Fruit fly (Drosophila melanogaster) whole organism, embryonic: ENCODE data around the gene CG43321.
A peak's percentile ranks its signal among the peaks of the same experiment; 100 is the strongest.

Experiments
- ATbp ChIP-seq: fragments of 200-800 bp; sonication (Bioruptor generic); optimal IDR thresholded peaks from 2 replicates; lab custom pipeline; 2017; ENCODE audit warnings: missing biosample characterization, mild to moderate bottlenecking, missing genetic modification characterization, missing genetic modification reagents
- Asciz ChIP-seq: fragments of 200-800 bp; sonication (Bioruptor generic); optimal IDR thresholded peaks from 2 replicates; lab custom pipeline; 2017; ENCODE audit warnings: missing biosample characterization, mild to moderate bottlenecking, missing genetic modification characterization, missing genetic modification reagents
- BEAF-32 ChIP-seq: fragments of 200-800 bp; sonication (Bioruptor generic); optimal IDR thresholded peaks from 3 replicates; lab custom pipeline; 2017; ENCODE audit warnings: missing biosample characterization, missing genetic modification characterization, mild to moderate bottlenecking, moderate library complexity, missing genetic modification reagents
- CG10209 ChIP-seq: fragments of 200-800 bp; sonication (Bioruptor generic); optimal IDR thresholded peaks from 3 replicates; lab custom pipeline; 2017; ENCODE audit warnings: missing biosample characterization, mild to moderate bottlenecking, missing genetic modification characterization, missing genetic modification reagents
- CG10565 ChIP-seq: fragments of 200-800 bp; sonication (Bioruptor generic); optimal IDR thresholded peaks from 3 replicates; lab custom pipeline; 2016; ENCODE audit warnings: missing biosample characterization, mild to moderate bottlenecking, missing genetic modification characterization
- CG12236 ChIP-seq: fragments of 200-800 bp; sonication (Bioruptor generic); optimal IDR thresholded peaks from 2 replicates; lab custom pipeline; 2016; ENCODE audit warnings: missing biosample characterization, missing genetic modification characterization
- CG12299 ChIP-seq: fragments of 200-800 bp; sonication (Bioruptor generic); optimal IDR thresholded peaks from 2 replicates; lab custom pipeline; 2018; ENCODE audit warnings: missing biosample characterization, mild to moderate bottlenecking, missing genetic modification characterization
- CG12659 ChIP-seq: fragments of 200-800 bp; sonication (Bioruptor generic); optimal IDR thresholded peaks from 3 replicates; lab custom pipeline; 2017; ENCODE audit warnings: mild to moderate bottlenecking, missing biosample characterization, missing genetic modification reagents, missing genetic modification characterization
- CG14014 ChIP-seq: fragments of 200-800 bp; sonication (Bioruptor generic); IDR thresholded peaks from 2 replicates; pipeline ENCODE4 v1.3.6; 2022; ENCODE audit warnings: missing biosample characterization, missing genetic modification characterization
- CG18476 ChIP-seq: fragments of 200-800 bp; sonication (Bioruptor generic); optimal IDR thresholded peaks from 2 replicates; lab custom pipeline; 2016; ENCODE audit warnings: missing biosample characterization, mild to moderate bottlenecking, missing genetic modification characterization
- CG2120 ChIP-seq: fragments of 200-800 bp; sonication (Bioruptor generic); optimal IDR thresholded peaks from 3 replicates; lab custom pipeline; 2016; ENCODE audit warnings: missing biosample characterization, missing genetic modification characterization
- CG30020 ChIP-seq: fragments of 200-800 bp; optimal IDR thresholded peaks from 2 replicates; lab custom pipeline; 2019; ENCODE audit warnings: missing biosample characterization, mild to moderate bottlenecking, missing genetic modification characterization, moderate library complexity
- CG30403 ChIP-seq: fragments of 200-800 bp; sonication (Bioruptor generic); optimal IDR thresholded peaks from 3 replicates; lab custom pipeline; 2016; ENCODE audit warnings: missing biosample characterization, missing genetic modification characterization
- CG31224 ChIP-seq: fragments of 200-800 bp; sonication (Bioruptor generic); IDR thresholded peaks from 2 replicates; pipeline ENCODE4 v1.3.6; 2022; ENCODE audit warnings: missing biosample characterization, missing genetic modification characterization
- CG32767 ChIP-seq: fragments of 200-800 bp; sonication (Bioruptor generic); IDR thresholded peaks from 2 replicates; pipeline ENCODE4 v1.3.6; 2022; ENCODE audit warnings: missing biosample characterization, missing genetic modification characterization
- CG42726 ChIP-seq: fragments of 200-800 bp; sonication (Bioruptor generic); IDR thresholded peaks from 2 replicates; pipeline ENCODE4 v1.3.6; 2022; ENCODE audit warnings: missing biosample characterization, missing genetic modification characterization; ENCODE audit not compliant: partially characterized antibody
- CG4282 ChIP-seq: fragments of 200-800 bp; sonication (Bioruptor generic); optimal IDR thresholded peaks from 2 replicates; lab custom pipeline; 2016; ENCODE audit warnings: missing biosample characterization, missing genetic modification characterization
- CG7963 ChIP-seq: fragments of 200-800 bp; sonication (Bioruptor generic); IDR thresholded peaks from 3 replicates; pipeline ENCODE4 v1.3.6; 2022; ENCODE audit warnings: missing biosample characterization, missing genetic modification characterization; ENCODE audit not compliant: partially characterized antibody
- CG9876 ChIP-seq: fragments of 200-800 bp; sonication (Bioruptor generic); optimal IDR thresholded peaks from 2 replicates; lab custom pipeline; 2016; ENCODE audit warnings: missing biosample characterization, missing genetic modification characterization
- Doc3 ChIP-seq: fragments of 200-800 bp; sonication (Bioruptor generic); IDR thresholded peaks from 3 replicates; pipeline ENCODE4 v1.3.6; 2022; ENCODE audit warnings: missing biosample characterization, missing genetic modification characterization; ENCODE audit not compliant: partially characterized antibody
- Drgx ChIP-seq: fragments of 200-800 bp; sonication (Bioruptor generic); IDR thresholded peaks from 2 replicates; pipeline ENCODE4 v1.3.6; 2022; ENCODE audit warnings: missing biosample characterization, missing genetic modification characterization
- Ets65A ChIP-seq: fragments of 200-800 bp; sonication (Bioruptor generic); peaks from one replicate; lab custom pipeline; 2016; ENCODE audit warnings: missing biosample characterization, missing genetic modification characterization
- Hmx ChIP-seq: fragments of 200-800 bp; sonication (Bioruptor generic); optimal IDR thresholded peaks from 2 replicates; lab custom pipeline; 2016; ENCODE audit warnings: missing biosample characterization, missing genetic modification characterization
- Jarid2 ChIP-seq: fragments of 200-800 bp; sonication (Bioruptor generic); optimal IDR thresholded peaks from 3 replicates; lab custom pipeline; 2017; ENCODE audit warnings: mild to moderate bottlenecking, missing biosample characterization, missing genetic modification reagents, missing genetic modification characterization
- MBD-R2 ChIP-seq: fragments of 200-800 bp; sonication (Bioruptor generic); IDR thresholded peaks from 2 replicates; pipeline ENCODE4 v1.3.6; 2022; ENCODE audit warnings: missing biosample characterization, missing genetic modification characterization
- MESR4 ChIP-seq: fragments of 200-800 bp; sonication (Bioruptor generic); optimal IDR thresholded peaks from 2 replicates; lab custom pipeline; 2018; ENCODE audit warnings: missing biosample characterization, mild to moderate bottlenecking, missing genetic modification characterization, moderate library complexity
- Med ChIP-seq: fragments of 200-800 bp; sonication (Bioruptor generic); peaks from one replicate; lab custom pipeline; 2016; ENCODE audit warnings: missing biosample characterization, missing genetic modification characterization, mild to moderate bottlenecking, inconsistent platforms, moderate library complexity
- Vsx1 ChIP-seq: fragments of 200-800 bp; sonication (Bioruptor generic); optimal IDR thresholded peaks from 2 replicates; lab custom pipeline; 2017; ENCODE audit warnings: missing biosample characterization, mild to moderate bottlenecking, missing genetic modification characterization, missing genetic modification reagents
- Xrp1 ChIP-seq: fragments of 200-800 bp; sonication (Bioruptor generic); IDR thresholded peaks from 2 replicates; pipeline ENCODE4 v1.3.6; 2022; ENCODE audit warnings: missing biosample characterization, missing genetic modification characterization
- amos ChIP-seq: fragments of 200-800 bp; sonication (Bioruptor generic); IDR thresholded peaks from 2 replicates; pipeline ENCODE4 v1.3.6; 2022; ENCODE audit warnings: missing biosample characterization, missing genetic modification characterization; ENCODE audit not compliant: partially characterized antibody
- ap ChIP-seq: fragments of 200-800 bp; sonication (Bioruptor generic); IDR thresholded peaks from 2 replicates; pipeline ENCODE4 v1.3.6; 2022; ENCODE audit warnings: missing biosample characterization, missing genetic modification characterization
- ato ChIP-seq: fragments of 200-800 bp; sonication (Bioruptor generic); IDR thresholded peaks from 2 replicates; pipeline ENCODE4 v1.3.6; 2022; ENCODE audit warnings: missing biosample characterization, missing genetic modification characterization; ENCODE audit not compliant: partially characterized antibody
- br ChIP-seq: fragments of >200 bp; optimal IDR thresholded peaks from 2 replicates; lab custom pipeline; 2017
- bsh ChIP-seq, 2 experiments: fragments of 200-800 bp; sonication (Bioruptor generic); optimal IDR thresholded peaks; 2 replicates each; lab custom pipeline; 2017 to 2018; ENCODE audit warnings: mild to moderate bottlenecking in 2 of 2, missing biosample characterization in 2 of 2, missing genetic modification characterization in 2 of 2, moderate library complexity in 1 of 2
- emc ChIP-seq: fragments of 200-800 bp; sonication (Bioruptor generic); optimal IDR thresholded peaks from 2 replicates; lab custom pipeline; 2016; ENCODE audit warnings: missing biosample characterization, missing genetic modification characterization
- ewg ChIP-seq: fragments of 200-800 bp; sonication (Bioruptor generic); optimal IDR thresholded peaks from 3 replicates; lab custom pipeline; 2017; ENCODE audit warnings: mild to moderate bottlenecking, missing biosample characterization, missing genetic modification reagents, missing genetic modification characterization
- eyg ChIP-seq: fragments of 200-800 bp; sonication (Bioruptor generic); optimal IDR thresholded peaks from 3 replicates; lab custom pipeline; 2016; ENCODE audit warnings: missing biosample characterization, missing genetic modification characterization
- gsb ChIP-seq: fragments of 200-800 bp; sonication (Bioruptor generic); IDR thresholded peaks from 2 replicates; pipeline ENCODE4 v1.3.6; 2022; ENCODE audit warnings: missing biosample characterization, missing genetic modification characterization
- mirr ChIP-seq: fragments of 200-800 bp; sonication (Bioruptor generic); optimal IDR thresholded peaks from 3 replicates; lab custom pipeline; 2018; ENCODE audit warnings: missing biosample characterization, mild to moderate bottlenecking, missing genetic modification characterization
- nerfin-2 ChIP-seq: fragments of 200-800 bp; sonication (Bioruptor generic); IDR thresholded peaks from 2 replicates; pipeline ENCODE4 v1.3.6; 2022; ENCODE audit warnings: missing biosample characterization, missing genetic modification characterization; ENCODE audit not compliant: partially characterized antibody
- onecut ChIP-seq: fragments of 200-800 bp; sonication (Bioruptor generic); IDR thresholded peaks from 2 replicates; pipeline ENCODE4 v1.3.6; 2022; ENCODE audit warnings: missing biosample characterization, missing genetic modification characterization
- pfk ChIP-seq: fragments of 200-800 bp; sonication (Bioruptor generic); optimal IDR thresholded peaks from 2 replicates; lab custom pipeline; 2018; ENCODE audit warnings: missing biosample characterization, mild to moderate bottlenecking, missing genetic modification characterization, moderate library complexity
- rib ChIP-seq: fragments of 200-800 bp; sonication (Bioruptor generic); IDR thresholded peaks from 2 replicates; pipeline ENCODE4 v1.3.6; 2022; ENCODE audit warnings: missing biosample characterization, missing genetic modification characterization
- sens ChIP-seq: fragments of 200-800 bp; sonication (Bioruptor generic); peaks from one replicate; lab custom pipeline; 2016; ENCODE audit warnings: missing biosample characterization, missing genetic modification characterization
- sima ChIP-seq: fragments of 200-800 bp; sonication (Bioruptor generic); optimal IDR thresholded peaks from 2 replicates; lab custom pipeline; 2016; ENCODE audit warnings: missing biosample characterization, missing genetic modification characterization
- sr ChIP-seq: fragments of 200-800 bp; sonication (Bioruptor generic); IDR thresholded peaks from 3 replicates; pipeline ENCODE4 v1.3.6; 2022; ENCODE audit warnings: missing biosample characterization, missing genetic modification characterization
- ssp ChIP-seq: fragments of 200-800 bp; sonication (Bioruptor generic); IDR thresholded peaks from 2 replicates; pipeline ENCODE4 v1.3.6; 2022; ENCODE audit warnings: missing biosample characterization, missing genetic modification characterization
- tx ChIP-seq: fragments of 200-800 bp; sonication (Bioruptor generic); optimal IDR thresholded peaks from 2 replicates; lab custom pipeline; 2016; ENCODE audit warnings: missing biosample characterization, missing genetic modification characterization

The CG43321 gene

DNA sequence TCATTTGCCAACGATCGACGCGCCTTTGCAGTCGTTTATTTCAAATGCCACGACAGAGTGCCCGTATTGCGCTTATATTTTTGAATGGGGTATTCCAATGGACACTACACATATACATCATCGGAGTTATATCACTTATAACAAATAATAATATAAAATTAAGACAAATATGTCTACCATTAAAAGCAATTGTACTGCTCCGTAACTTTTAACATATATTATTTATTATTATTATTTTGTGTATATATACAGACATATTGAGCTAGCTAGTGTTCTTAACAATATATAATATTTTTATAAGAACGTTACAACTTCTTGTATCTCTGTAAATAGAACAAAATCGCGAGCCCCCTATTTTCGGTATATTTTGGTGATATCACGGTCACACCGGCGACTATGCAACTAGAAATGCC, 48.0 kb upstream of the CG43321 start, which contains the start of the genes sip2 and Coprox (continued):
- TF ChIP-seq emc (GFP tag; lab: Kevin White, UChicago): no peak
- peak; percentile 93 for TF ChIP-seq CG30020 (tag; lab: Kevin White, UChicago)
- no peak for TF ChIP-seq gsb
- no peak for TF ChIP-seq mirr (GFP tag; lab: Kevin White, UChicago)
- TF ChIP-seq Jarid2: no peak
- TF ChIP-seq CG32767 (GFP tag; lab: Robert Waterston, UW): peak; percentile 51; the same call in 1 of the 2 replicates
- TF ChIP-seq MBD-R2 (GFP tag; lab: Robert Waterston, UW): no peak; the same call in 1 of the 2 replicates
- no peak for TF ChIP-seq br (lab: Kevin White, UChicago)
- TF ChIP-seq rib (GFP tag; lab: Robert Waterston, UW): peak; percentile 50; the same call in 1 of the 2 replicates
- TF ChIP-seq CG7963 (GFP tag; lab: Robert Waterston, UW): no peak
- no peak; the same call in 1 of the 2 replicates for TF ChIP-seq amos (GFP tag; lab: Robert Waterston, UW)
- peak; percentile 71 for TF ChIP-seq CG30403 (GFP tag; lab: Kevin White, UChicago)
- TF ChIP-seq ap (GFP tag; lab: Robert Waterston, UW): no peak
- no peak for TF ChIP-seq CG12236 (GFP tag; lab: Kevin White, UChicago)
- TF ChIP-seq Vsx1: no peak
- TF ChIP-seq CG9876 (GFP tag; lab: Kevin White, UChicago): no peak
- no peak for TF ChIP-seq CG4282 (GFP tag; lab: Kevin White, UChicago)
- peak; percentile 56 for TF ChIP-seq CG2120 (GFP tag; lab: Kevin White, UChicago)
- peak; percentile 27 for TF ChIP-seq ewg (GFP tag; lab: Kevin White, UChicago)
- peak; percentile 67 for TF ChIP-seq Xrp1 (GFP tag; lab: Robert Waterston, UW)
- TF ChIP-seq onecut (GFP tag; lab: Robert Waterston, UW): no peak
- TF ChIP-seq tx (GFP tag; lab: Kevin White, UChicago): no peak
- no peak for TF ChIP-seq eyg
- TF ChIP-seq CG18476 (GFP tag; lab: Kevin White, UChicago): no peak
- no peak for TF ChIP-seq Hmx (GFP tag; lab: Kevin White, UChicago)
- no peak for TF ChIP-seq CG10565
- TF ChIP-seq CG12659 (GFP tag; lab: Kevin White, UChicago): peak; percentile 75
- no peak for TF ChIP-seq sr (GFP tag; lab: Robert Waterston, UW)
- no peak for TF ChIP-seq pfk
- peak; percentile 35 for TF ChIP-seq BEAF-32
- TF ChIP-seq Drgx: peak; percentile 38; the same call in 1 of the 2 replicates
- TF ChIP-seq Asciz: no peak
- TF ChIP-seq ssp (GFP tag; lab: Robert Waterston, UW): peak; percentile 65; the same call in 1 of the 2 replicates
- no peak for TF ChIP-seq sima (GFP tag; lab: Kevin White, UChicago)
- TF ChIP-seq CG14014: peak; percentile 59
- no peak for TF ChIP-seq ATbp (GFP tag; lab: Kevin White, UChicago)
- peak; percentile 48; the same call in 1 of the 2 replicates for TF ChIP-seq CG31224
- peak; percentile 63 for TF ChIP-seq CG10209 (GFP tag; lab: Kevin White, UChicago)

DNA sequence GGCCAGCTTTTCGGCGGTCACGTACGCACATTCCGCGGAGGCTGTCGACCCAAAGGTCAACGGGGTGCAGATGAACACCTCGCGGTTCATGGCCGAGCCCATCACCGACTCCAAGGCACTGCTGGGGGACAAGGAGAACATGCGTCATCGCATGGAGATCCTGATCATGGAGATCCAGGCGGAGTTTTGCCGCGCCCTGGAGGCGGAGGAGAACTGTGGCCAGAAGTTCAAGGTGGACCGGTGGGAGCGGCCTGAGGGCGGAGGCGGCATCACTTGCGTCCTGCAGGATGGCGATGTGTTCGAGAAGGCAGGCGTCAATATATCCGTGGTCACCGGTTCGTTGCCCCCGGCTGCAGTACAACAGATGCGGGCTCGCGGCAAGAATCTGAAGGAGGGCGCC, 47.4 kb upstream of the CG43321 start:
- peak; percentile 28 for TF ChIP-seq MESR4 (GFP tag; lab: Kevin White, UChicago)
- TF ChIP-seq ato: no peak
- TF ChIP-seq bsh (GFP tag; optimal IDR thresholded peaks at IDR 0.05; lab: Kevin White, UChicago): no peak
- TF ChIP-seq Doc3 (GFP tag; lab: Robert Waterston, UW): 0 out of 3 replicates have a peak, but pooled peaks have one; percentile 10
- no peak for TF ChIP-seq CG12299 (tag; lab: Kevin White, UChicago)
- peak; percentile 39 for TF ChIP-seq Med (GFP tag; lab: Kevin White, UChicago)
- TF ChIP-seq sens (GFP tag; lab: Kevin White, UChicago): peak; percentile 1
- TF ChIP-seq Ets65A: peak; percentile 82
- peak; percentile 18; the same call in 1 of the 2 replicates for TF ChIP-seq nerfin-2 (GFP tag; lab: Robert Waterston, UW)
- 0 out of 2 replicates have a peak, but pooled peaks have one; percentile 54 for TF ChIP-seq CG42726
